Fruit fly (Drosophila melanogaster) whole organism, embryonic: Measurements from ENCODE around the gene CG12182.

ENCODE experiments used
- Antp ChIP-seq: fragments of 200-800 bp; sonication (Bioruptor generic); optimal IDR thresholded peaks from 3 replicates; lab custom pipeline; 2016; ENCODE audit warnings: missing biosample characterization, missing genetic modification characterization
- BEAF-32 ChIP-seq: fragments of 200-800 bp; sonication (Bioruptor generic); optimal IDR thresholded peaks from 3 replicates; lab custom pipeline; 2017; ENCODE audit warnings: missing biosample characterization, missing genetic modification characterization, mild to moderate bottlenecking, moderate library complexity, missing genetic modification reagents
- Blimp-1 ChIP-seq: fragments of 200-800 bp; sonication (Bioruptor generic); optimal IDR thresholded peaks from 3 replicates; lab custom pipeline; 2018; ENCODE audit warnings: missing biosample characterization, missing genetic modification characterization, mild to moderate bottlenecking, moderate library complexity, missing genetic modification reagents
- C15 ChIP-seq: fragments of 200-800 bp; sonication (Bioruptor generic); IDR thresholded peaks from 3 replicates; pipeline ENCODE4 v1.3.6; 2022; ENCODE audit warnings: missing biosample characterization, missing genetic modification characterization
- CG1024 ChIP-seq: fragments of 200-800 bp; sonication (Bioruptor generic); IDR thresholded peaks from 2 replicates; pipeline ENCODE4 v1.3.6; 2022; ENCODE audit warnings: missing biosample characterization, missing genetic modification characterization
- CG12071 ChIP-seq: fragments of 200-800 bp; sonication (Bioruptor generic); optimal IDR thresholded peaks from 3 replicates; lab custom pipeline; 2018; ENCODE audit warnings: missing biosample characterization, mild to moderate bottlenecking, missing genetic modification characterization
- CG15514 ChIP-seq: fragments of 200-800 bp; sonication (Bioruptor generic); optimal IDR thresholded peaks from 3 replicates; lab custom pipeline; 2017; ENCODE audit warnings: missing biosample characterization, missing genetic modification characterization, mild to moderate bottlenecking, moderate library complexity, missing genetic modification reagents
- CG18262 ChIP-seq: fragments of 200-800 bp; optimal IDR thresholded peaks from 3 replicates; lab custom pipeline; 2019; ENCODE audit warnings: missing biosample characterization, mild to moderate bottlenecking, missing genetic modification characterization, moderate library complexity
- CG18764 ChIP-seq: fragments of 200-800 bp; sonication (Bioruptor generic); optimal IDR thresholded peaks from 3 replicates; lab custom pipeline; 2016; ENCODE audit warnings: missing biosample characterization, missing genetic modification characterization
- CG2889 ChIP-seq: fragments of 200-800 bp; sonication (Bioruptor generic); IDR thresholded peaks from 3 replicates; pipeline ENCODE4 v1.3.6; 2022; ENCODE audit warnings: missing biosample characterization, missing genetic modification characterization
- CG3163 ChIP-seq: fragments of 200-800 bp; sonication (Bioruptor generic); optimal IDR thresholded peaks from 3 replicates; lab custom pipeline; 2016; ENCODE audit warnings: missing biosample characterization, missing genetic modification characterization
- CG5180 ChIP-seq: fragments of 200-800 bp; sonication (Bioruptor generic); optimal IDR thresholded peaks from 3 replicates; lab custom pipeline; 2017; ENCODE audit warnings: missing biosample characterization, missing genetic modification characterization, mild to moderate bottlenecking, moderate library complexity, missing genetic modification reagents
- CG6254 ChIP-seq: fragments of 200-800 bp; sonication (Bioruptor generic); optimal IDR thresholded peaks from 3 replicates; lab custom pipeline; 2017; ENCODE audit warnings: mild to moderate bottlenecking, missing biosample characterization, missing genetic modification reagents, missing genetic modification characterization
- CG7271 ChIP-seq: fragments of 200-800 bp; sonication (Bioruptor generic); optimal IDR thresholded peaks from 2 replicates; lab custom pipeline; 2018; ENCODE audit warnings: missing biosample characterization, mild to moderate bottlenecking, missing genetic modification characterization, moderate library complexity
- CG7987 ChIP-seq: fragments of 200-800 bp; sonication (Bioruptor generic); optimal IDR thresholded peaks from 2 replicates; lab custom pipeline; 2018; ENCODE audit warnings: missing biosample characterization, mild to moderate bottlenecking, missing genetic modification characterization, moderate library complexity
- CG8765 ChIP-seq: fragments of 200-800 bp; sonication (Bioruptor generic); IDR thresholded peaks from 2 replicates; pipeline ENCODE4 v1.3.6; 2022; ENCODE audit warnings: missing biosample characterization, missing genetic modification characterization
- CG9932 ChIP-seq: fragments of 200-800 bp; sonication (Bioruptor generic); IDR thresholded peaks from 2 replicates; pipeline ENCODE4 v1.3.6; 2022; ENCODE audit warnings: missing biosample characterization, missing genetic modification characterization
- CHES-1-like ChIP-seq: fragments of 200-800 bp; sonication (Bioruptor generic); optimal IDR thresholded peaks from 2 replicates; lab custom pipeline; 2016; ENCODE audit warnings: missing biosample characterization, missing genetic modification characterization
- Dad ChIP-seq: fragments of 200-800 bp; sonication (Bioruptor generic); optimal IDR thresholded peaks from 3 replicates; lab custom pipeline; 2016; ENCODE audit warnings: missing biosample characterization, missing genetic modification characterization
- Doc3 ChIP-seq: fragments of 200-800 bp; sonication (Bioruptor generic); IDR thresholded peaks from 3 replicates; pipeline ENCODE4 v1.3.6; 2022; ENCODE audit warnings: missing biosample characterization, missing genetic modification characterization; ENCODE audit not compliant: partially characterized antibody
- Dref ChIP-seq: fragments of 200-800 bp; sonication (Bioruptor generic); IDR thresholded peaks from 2 replicates; pipeline ENCODE4 v1.3.6; 2022; ENCODE audit warnings: missing biosample characterization, missing genetic modification characterization
- E2f2 ChIP-seq: fragments of 200-800 bp; sonication (Bioruptor generic); IDR thresholded peaks from 2 replicates; pipeline ENCODE4 v1.3.6; 2022; ENCODE audit warnings: missing biosample characterization, missing genetic modification characterization
- H15 ChIP-seq: fragments of 200-800 bp; sonication (Bioruptor generic); IDR thresholded peaks from 3 replicates; pipeline ENCODE4 v1.3.6; 2022; ENCODE audit warnings: missing biosample characterization, missing genetic modification characterization
- NK7.1 ChIP-seq: fragments of 200-800 bp; sonication (Bioruptor generic); optimal IDR thresholded peaks from 3 replicates; lab custom pipeline; 2016; ENCODE audit warnings: missing biosample characterization, missing genetic modification characterization
- Sox100B ChIP-seq: fragments of 200-800 bp; sonication (Bioruptor generic); optimal IDR thresholded peaks from 3 replicates; lab custom pipeline; 2018; ENCODE audit warnings: missing biosample characterization, mild to moderate bottlenecking, missing genetic modification characterization
- ap ChIP-seq: fragments of 200-800 bp; sonication (Bioruptor generic); IDR thresholded peaks from 2 replicates; pipeline ENCODE4 v1.3.6; 2022; ENCODE audit warnings: missing biosample characterization, missing genetic modification characterization
- dimm ChIP-seq: fragments of 200-800 bp; sonication (Bioruptor generic); IDR thresholded peaks from 2 replicates; pipeline ENCODE4 v1.3.6; 2022; ENCODE audit warnings: missing biosample characterization, missing genetic modification characterization
- dmrt99B ChIP-seq: fragments of 200-800 bp; sonication (Bioruptor generic); optimal IDR thresholded peaks from 2 replicates; lab custom pipeline; 2018; ENCODE audit warnings: missing biosample characterization, mild to moderate bottlenecking, missing genetic modification characterization, moderate library complexity
- hkb ChIP-seq, 2 experiments: fragments of 200-800 bp in 1 of 2; fragments of >200 bp in 1 of 2; sonication (Bioruptor generic) in 1 of 2; IDR thresholded peaks in 1 of 2; optimal IDR thresholded peaks in 1 of 2; 2 replicates each; pipeline versions ENCODE4 v1.3.6 to Lab custom; 2017 to 2022; ENCODE audit warnings: missing biosample characterization in 1 of 2, missing genetic modification characterization in 1 of 2
- inv ChIP-seq: fragments of 200-800 bp; sonication (Bioruptor generic); IDR thresholded peaks from 2 replicates; pipeline ENCODE4 v1.3.6; 2022; ENCODE audit warnings: missing biosample characterization, missing genetic modification characterization; ENCODE audit not compliant: partially characterized antibody
- lmd ChIP-seq: fragments of 200-800 bp; sonication (Bioruptor generic); IDR thresholded peaks from 2 replicates; pipeline ENCODE4 v1.3.6; 2022; ENCODE audit warnings: missing biosample characterization, missing genetic modification characterization
- nom ChIP-seq: fragments of 200-800 bp; sonication (Bioruptor generic); optimal IDR thresholded peaks from 2 replicates; lab custom pipeline; 2017; ENCODE audit warnings: missing biosample characterization, missing genetic modification characterization, mild to moderate bottlenecking, moderate library complexity, missing genetic modification reagents
- otp ChIP-seq: fragments of 200-800 bp; sonication (Bioruptor generic); IDR thresholded peaks from 3 replicates; pipeline ENCODE4, ENCODE4 v1.3.6; 2022; ENCODE audit warnings: missing biosample characterization, missing genetic modification characterization
- pan ChIP-seq, 4 experiments: fragments of >200 bp in 3 of 4; fragments of 200-800 bp in 1 of 4; sonication (Bioruptor generic) in 1 of 4; optimal IDR thresholded peaks in 3 of 4; IDR thresholded peaks in 1 of 4; 2 replicates each; pipeline versions ENCODE4 v1.3.6 to Lab custom; 2017 to 2022; ENCODE audit warnings: missing biosample characterization in 2 of 4, missing genetic modification characterization in 2 of 4, mixed read lengths in 1 of 4
- peb ChIP-seq: fragments of 200-800 bp; sonication (Bioruptor generic); IDR thresholded peaks from 2 replicates; pipeline ENCODE4 v1.3.6; 2022; ENCODE audit warnings: missing biosample characterization, missing genetic modification characterization
- pnt ChIP-seq: fragments of 200-800 bp; sonication (Bioruptor generic); optimal IDR thresholded peaks from 3 replicates; lab custom pipeline; 2016; ENCODE audit warnings: missing biosample characterization, missing genetic modification characterization
- prd ChIP-seq, 3 experiments: fragments of >200 bp in 2 of 3; fragments of 200-800 bp in 1 of 3; sonication (Bioruptor generic) in 1 of 3; optimal IDR thresholded peaks in 2 of 3; IDR thresholded peaks in 1 of 3; 2 replicates in 2 of 3; 3 replicates in 1 of 3; pipeline versions ENCODE4 v1.3.6 to Lab custom; 2017 to 2022; ENCODE audit warnings: missing biosample characterization in 1 of 3, missing genetic modification characterization in 1 of 3
- rib ChIP-seq: fragments of 200-800 bp; sonication (Bioruptor generic); IDR thresholded peaks from 2 replicates; pipeline ENCODE4 v1.3.6; 2022; ENCODE audit warnings: missing biosample characterization, missing genetic modification characterization
- ro ChIP-seq: fragments of 200-800 bp; sonication (Bioruptor generic); IDR thresholded peaks from 2 replicates; pipeline ENCODE4 v1.3.6; 2022; ENCODE audit warnings: missing biosample characterization, missing genetic modification characterization
- sim ChIP-seq: fragments of 200-800 bp; sonication (Bioruptor generic); IDR thresholded peaks from 2 replicates; pipeline ENCODE4 v1.3.6; 2022; ENCODE audit warnings: missing biosample characterization, missing genetic modification characterization
- slp2 ChIP-seq: fragments of 200-800 bp; sonication (Bioruptor generic); optimal IDR thresholded peaks from 2 replicates; lab custom pipeline; 2016; ENCODE audit warnings: missing biosample characterization, missing genetic modification characterization
- sna ChIP-seq: fragments of 200-800 bp; sonication (Bioruptor generic); IDR thresholded peaks from 2 replicates; pipeline ENCODE4 v1.3.6; 2022; ENCODE audit warnings: missing biosample characterization, missing genetic modification characterization; ENCODE audit not compliant: partially characterized antibody
- ssp ChIP-seq: fragments of 200-800 bp; sonication (Bioruptor generic); IDR thresholded peaks from 2 replicates; pipeline ENCODE4 v1.3.6; 2022; ENCODE audit warnings: missing biosample characterization, missing genetic modification characterization
- ttk ChIP-seq: fragments of 200-800 bp; sonication (Bioruptor generic); IDR thresholded peaks from 2 replicates; pipeline ENCODE4 v2.1.2; 2022; ENCODE audit warnings: missing biosample characterization, missing genetic modification characterization
- vvl ChIP-seq: fragments of 200-800 bp; sonication (Bioruptor generic); IDR thresholded peaks from 2 replicates; pipeline ENCODE4 v1.3.6; 2022; ENCODE audit warnings: missing biosample characterization, missing genetic modification characterization
- zf30C ChIP-seq: fragments of 200-800 bp; sonication (Bioruptor generic); optimal IDR thresholded peaks from 3 replicates; lab custom pipeline; 2018; ENCODE audit warnings: missing biosample characterization, mild to moderate bottlenecking, missing genetic modification characterization

Gene CG12182

DNA sequence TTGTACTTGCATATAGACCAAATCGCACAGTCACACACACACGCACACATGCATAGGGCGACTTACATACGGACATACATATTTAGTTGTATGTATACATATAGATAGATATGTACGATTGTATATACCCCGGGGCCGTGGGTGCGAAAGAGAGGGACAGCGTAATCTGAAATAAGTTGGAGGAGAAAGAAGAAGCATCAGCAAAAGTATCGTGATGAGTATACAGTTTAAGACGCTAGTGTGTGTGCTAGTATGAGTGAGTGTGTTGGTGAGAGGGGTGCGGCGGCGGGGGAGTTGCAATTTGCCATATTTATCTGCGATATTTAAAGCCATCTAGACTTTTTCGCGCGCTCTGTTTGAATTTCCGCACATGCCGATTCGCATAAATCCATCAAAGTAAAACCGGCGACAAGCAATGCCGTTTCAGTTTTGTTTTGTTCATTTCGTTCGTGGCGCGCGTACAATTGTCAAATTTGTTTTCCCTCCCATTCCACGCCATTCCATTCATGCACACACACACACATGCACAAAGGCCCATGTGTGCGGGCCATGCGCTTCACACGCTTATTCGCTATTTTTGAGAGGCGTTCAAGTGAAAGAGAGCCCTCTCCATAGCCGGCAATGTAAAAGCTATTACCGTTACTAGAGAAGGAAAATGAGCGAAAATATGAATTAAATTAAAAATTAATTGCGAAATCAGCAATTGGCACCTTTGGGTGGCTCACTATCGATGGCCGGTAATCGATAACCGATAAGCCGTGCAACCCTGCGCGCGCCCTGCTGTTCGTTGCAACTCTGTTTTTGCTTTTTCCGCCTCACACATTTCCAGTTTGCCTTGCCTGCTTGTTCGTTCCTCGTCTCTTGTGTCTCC, 35.8 kb upstream of the CG12182 start (continued):
- TF ChIP-seq Blimp-1 (GFP tag; lab: Kevin White, UChicago) (peak; percentile 49), H15 (GFP tag; lab: Robert Waterston, UW) (peak; percentile 66; the same call in 2 of the 3 replicates), Antp (GFP tag; lab: Kevin White, UChicago) (peak; percentile 79), CG12071 (GFP tag; lab: Kevin White, UChicago) (peak; percentile 85), CG8765 (GFP tag; lab: Robert Waterston, UW) (peak; percentile 36; the same call in 1 of the 2 replicates), CG15514 (GFP tag; lab: Kevin White, UChicago) (peak; percentile 90), CHES-1-like (GFP tag; lab: Kevin White, UChicago) (peak; percentile 86), CG6254 (GFP tag; lab: Kevin White, UChicago) (peak; percentile 69), E2f2 (GFP tag; lab: Robert Waterston, UW) (peak; percentile 82), ap (GFP tag; lab: Robert Waterston, UW) (0 out of 2 replicates have a peak, but pooled peaks have one; percentile 20), CG18262 (tag; lab: Kevin White, UChicago) (peak; percentile 56), nom (GFP tag; lab: Kevin White, UChicago) (peak; percentile 74), dimm (no peak), lmd (GFP tag; lab: Robert Waterston, UW) (peak; percentile 48; the same call in 1 of the 2 replicates), CG1024 (GFP tag; lab: Robert Waterston, UW) (peak; percentile 62), hkb (optimal IDR thresholded peaks at IDR 0.05; lab: Kevin White, UChicago) (no peak), hkb (GFP tag; IDR thresholded peaks at IDR 0.05; lab: Robert Waterston, UW) (peak; percentile 78), CG7987 (peak; percentile 91), vvl (peak; percentile 96), CG2889 (GFP tag; lab: Robert Waterston, UW) (no peak), NK7.1 (peak; percentile 76), slp2 (GFP tag; lab: Kevin White, UChicago) (peak; percentile 67), otp (GFP tag; lab: Robert Waterston, UW) (peak; percentile 91), Dref (GFP tag; lab: Robert Waterston, UW) (peak; percentile 95), ttk (GFP tag; lab: Robert Waterston, UW) (peak; percentile 80), CG7271 (tag; lab: Kevin White, UChicago) (peak; percentile 87), zf30C (peak; percentile 48), Sox100B (GFP tag; lab: Kevin White, UChicago) (peak; percentile 86), Doc3 (GFP tag; lab: Robert Waterston, UW) (peak; percentile 66; the same call in 2 of the 3 replicates), pan (optimal IDR thresholded peaks at IDR 0.05; lab: Kevin White, UChicago) (no peak), pan (GFP tag; optimal IDR thresholded peaks at IDR 0.05 in 1 of 2, IDR thresholded peaks at IDR 0.05 in 1 of 2) (peak in 1 of 2 experiments; percentile 80), pnt (GFP tag; lab: Kevin White, UChicago) (peak; percentile 12), C15 (GFP tag; lab: Robert Waterston, UW) (peak; percentile 50; the same call in 1 of the 3 replicates), CG18764 (peak; percentile 61), rib (GFP tag; lab: Robert Waterston, UW) (peak; percentile 94), CG3163 (GFP tag; lab: Kevin White, UChicago) (peak; percentile 61), prd (optimal IDR thresholded peaks at IDR 0.05; lab: Kevin White, UChicago) (no peak), prd (GFP tag; IDR thresholded peaks at IDR 0.05; lab: Robert Waterston, UW) (peak; percentile 46; the same call in 1 of the 3 replicates), CG9932 (GFP tag; lab: Robert Waterston, UW) (peak; percentile 68), sim (GFP tag; lab: Robert Waterston, UW) (peak; percentile 75), inv (GFP tag; lab: Robert Waterston, UW) (peak; percentile 71), ssp (GFP tag; lab: Robert Waterston, UW) (peak; percentile 52), CG5180 (peak; percentile 80), peb (GFP tag; lab: Robert Waterston, UW) (peak; percentile 51; the same call in 1 of the 2 replicates), sna (peak; percentile 41; the same call in 1 of the 2 replicates), ro (GFP tag; lab: Robert Waterston, UW) (no peak), BEAF-32 (GFP tag; lab: Kevin White, UChicago) (peak; percentile 78), dmrt99B (peak; percentile 66), Dad (GFP tag; lab: Kevin White, UChicago) (peak; percentile 92)
